Worm (Caenorhabditis elegans) whole organism, young adult: ENCODE measurements around the gene fbxb-22.

Experiments
- somi-1 ChIP-seq: fragments of 200-800 bp; sonication (Bioruptor generic); optimal IDR thresholded peaks from 2 replicates; lab custom pipeline; 2018; ENCODE audit warnings: mild to moderate bottlenecking, missing genetic modification characterization, missing compliant biosample characterization
- tbx-9 ChIP-seq: sonication (generic microtip); optimal IDR thresholded peaks from 2 replicates; lab custom pipeline; 2016; ENCODE audit warnings: borderline replicate concordance, missing genetic modification characterization, inconsistent platforms, missing compliant biosample characterization
- unc-62 ChIP-seq: fragments of 150-350 bp; optimal IDR thresholded peaks from 2 replicates; lab custom pipeline; 2014; ENCODE audit warnings: missing biosample characterization, missing genetic modification reagents, missing genetic modification characterization
- ztf-22 ChIP-seq: fragments of 200-800 bp; sonication (Bioruptor generic); optimal IDR thresholded peaks from 2 replicates; lab custom pipeline; 2018; ENCODE audit warnings: mild to moderate bottlenecking, missing genetic modification characterization, moderate library complexity, missing compliant biosample characterization
- ztf-3 ChIP-seq: fragments of 200-800 bp; sonication (Bioruptor generic); optimal IDR thresholded peaks from 2 replicates; lab custom pipeline; 2018; ENCODE audit warnings: mild to moderate bottlenecking, missing genetic modification characterization, missing compliant biosample characterization

ce11 chrIII:11849590-11849989 is 34.0 kb downstream of the fbxb-22 start:
- TF ChIP-seq unc-62 (GFP tag; lab: Kevin White, UChicago) (no peak), somi-1 (GFP tag; lab: Kevin White, UChicago) (no peak), tbx-9 (no peak), ztf-3 (no peak), ztf-22 (GFP tag; lab: Kevin White, UChicago) (no peak)
